Fruit fly (Drosophila melanogaster): ENCODE data around the gene CG14294.

The CG14294 gene

dm6 chr3R:18917976-18918871, 16.2 kb upstream of the CG14294 start (continued):
- no peak for TF ChIP-seq tna (GFP tag; IDR thresholded peaks at IDR 0.05; ENCODE audit: partially characterized antibody)
- TF ChIP-seq pum (GFP tag; optimal IDR thresholded peaks at IDR 0.05) = peak; percentile 15
- no peak for TF ChIP-seq CG8944 (GFP tag; optimal IDR thresholded peaks at IDR 0.05)
- TF ChIP-seq Ssrp (tag; optimal IDR thresholded peaks at IDR 0.05) = peak; percentile 6
- peak; percentile 89 for TF ChIP-seq CG31224 (GFP tag; IDR thresholded peaks at IDR 0.05)
- no peak for TF ChIP-seq sisA (GFP tag; IDR thresholded peaks at IDR 0.05)
- TF ChIP-seq CG34422 (GFP tag; IDR thresholded peaks at IDR 0.05) = peak; percentile 65; the same call in 1 of the 3 replicates
- no peak for TF ChIP-seq CG9932 (GFP tag; IDR thresholded peaks at IDR 0.05)
- peak; percentile 35 for TF ChIP-seq CG33213 (GFP tag; optimal IDR thresholded peaks at IDR 0.05)
- peak; percentile 6 for TF ChIP-seq twi (tag; optimal IDR thresholded peaks at IDR 0.05)
- peak; percentile 35; the same call in 2 of the 3 replicates for TF ChIP-seq so (GFP tag; IDR thresholded peaks at IDR 0.05)
- TF ChIP-seq Gsc (GFP tag; IDR thresholded peaks at IDR 0.05) = no peak
- TF ChIP-seq emc (GFP tag; optimal IDR thresholded peaks at IDR 0.05) = no peak
- peak; percentile 9 for TF ChIP-seq CG12659 (GFP tag; optimal IDR thresholded peaks at IDR 0.05)
- TF ChIP-seq slbo (GFP tag; IDR thresholded peaks at IDR 0.05) = no peak
- TF ChIP-seq chinmo (GFP tag; IDR thresholded peaks at IDR 0.05; ENCODE audit: partially characterized antibody) = peak; percentile 94
- peak; percentile 94 for TF ChIP-seq CG8290 (GFP tag; optimal IDR thresholded peaks at IDR 0.05)
- TF ChIP-seq CG8290 (tag; optimal IDR thresholded peaks at IDR 0.05) = peak in 1 of 2 experiments; percentile 77
- TF ChIP-seq Lhr (GFP tag; optimal IDR thresholded peaks at IDR 0.05) = no peak
- 0 out of 2 replicates have a peak, but pooled peaks have one; percentile 13 for TF ChIP-seq Atf6 (GFP tag; IDR thresholded peaks at IDR 0.05)
- TF ChIP-seq CG2120 (GFP tag; optimal IDR thresholded peaks at IDR 0.05) = peak; percentile 18
- TF ChIP-seq mld (GFP tag; IDR thresholded peaks at IDR 0.05; ENCODE audit: partially characterized antibody) = no peak
- no peak for TF ChIP-seq Dp (GFP tag; optimal IDR thresholded peaks at IDR 0.05)
- 0 out of 3 replicates have a peak, but pooled peaks have one; percentile 32 for TF ChIP-seq Dbx (GFP tag; IDR thresholded peaks at IDR 0.05)
- peak; percentile 23 for TF ChIP-seq CG7839 (tag; optimal IDR thresholded peaks at IDR 0.05)
- no peak for TF ChIP-seq pho (GFP tag; optimal IDR thresholded peaks at IDR 0.05)
- TF ChIP-seq caup (GFP tag; optimal IDR thresholded peaks at IDR 0.05; ENCODE audit: severe bottlenecking) = peak; percentile 71
- peak; percentile 51; the same call in 1 of the 2 replicates for TF ChIP-seq vvl (GFP tag; IDR thresholded peaks at IDR 0.05)
- peak; percentile 8 for TF ChIP-seq YL-1 (GFP tag; optimal IDR thresholded peaks at IDR 0.05)
- peak; percentile 51 for TF ChIP-seq nom (GFP tag; optimal IDR thresholded peaks at IDR 0.05)
- TF ChIP-seq ap (GFP tag; IDR thresholded peaks at IDR 0.05) = no peak
- peak; percentile 70; the same call in 1 of the 3 replicates for TF ChIP-seq ci (GFP tag; IDR thresholded peaks at IDR 0.05)
- no peak for TF ChIP-seq CG4282 (GFP tag; optimal IDR thresholded peaks at IDR 0.05)
- TF ChIP-seq inv (GFP tag; IDR thresholded peaks at IDR 0.05; ENCODE audit: partially characterized antibody) = no peak
- no peak for TF ChIP-seq ken (GFP tag; IDR thresholded peaks at IDR 0.05)
- peak; percentile 34 for TF ChIP-seq CG15514 (GFP tag; optimal IDR thresholded peaks at IDR 0.05)
- peak; percentile 71 for TF ChIP-seq Jarid2 (GFP tag; optimal IDR thresholded peaks at IDR 0.05)
- TF ChIP-seq HmgZ (tag; optimal IDR thresholded peaks at IDR 0.05) = peak; percentile 53
- no peak for TF ChIP-seq hb (GFP tag; IDR thresholded peaks at IDR 0.05; ENCODE audit: partially characterized antibody)
- TF ChIP-seq B-H2 (GFP tag; optimal IDR thresholded peaks at IDR 0.05) = peak; percentile 34
- TF ChIP-seq da (GFP tag; optimal IDR thresholded peaks at IDR 0.05) = peak; percentile 4
- TF ChIP-seq CG2199 (GFP tag; IDR thresholded peaks at IDR 0.05) = peak; percentile 93
- TF ChIP-seq Ada2b (GFP tag; IDR thresholded peaks at IDR 0.05) = no peak
- TF ChIP-seq Atf-2 (GFP tag; optimal IDR thresholded peaks at IDR 0.05) = no peak
- TF ChIP-seq tap (tag; optimal IDR thresholded peaks at IDR 0.05) = no peak
- no peak for TF ChIP-seq sna (GFP tag; IDR thresholded peaks at IDR 0.05; ENCODE audit: partially characterized antibody)
- peak; percentile 77 for TF ChIP-seq cg (GFP tag; optimal IDR thresholded peaks at IDR 0.05)
- peak; percentile 24 for TF ChIP-seq ftz-f1 (GFP tag; optimal IDR thresholded peaks at IDR 0.05)

Data from whole organism, embryonic.